Fruit fly (Drosophila melanogaster) whole organism, prepupa: ENCODE measurements around the gene dpp.

Experiments
- Blimp-1 ChIP-seq: fragments of 200-800 bp; sonication (Bioruptor generic); optimal IDR thresholded peaks from 3 replicates; lab custom pipeline; 2017; ENCODE audit warnings: missing biosample characterization, missing genetic modification characterization, mild to moderate bottlenecking, moderate library complexity, missing genetic modification reagents
- CG10669 ChIP-seq: fragments of 200-800 bp; sonication (Bioruptor generic); optimal IDR thresholded peaks from 3 replicates; lab custom pipeline; 2018; ENCODE audit warnings: missing biosample characterization, mild to moderate bottlenecking, missing genetic modification characterization, moderate library complexity
- CG16779 ChIP-seq: fragments of 200-800 bp; sonication (Bioruptor generic); optimal IDR thresholded peaks from 3 replicates; lab custom pipeline; 2017; ENCODE audit warnings: missing biosample characterization, mild to moderate bottlenecking, missing genetic modification characterization
- CG6792 ChIP-seq: fragments of 200-800 bp; sonication (Bioruptor generic); optimal IDR thresholded peaks from 3 replicates; lab custom pipeline; 2016; ENCODE audit warnings: missing biosample characterization, missing genetic modification characterization
- CG6808 ChIP-seq: fragments of 200-800 bp; sonication (Bioruptor generic); optimal IDR thresholded peaks from 3 replicates; lab custom pipeline; 2017; ENCODE audit warnings: missing biosample characterization, missing genetic modification characterization, mild to moderate bottlenecking, moderate library complexity, missing genetic modification reagents
- CG9139 ChIP-seq: fragments of 200-800 bp; sonication (Bioruptor generic); optimal IDR thresholded peaks from 3 replicates; lab custom pipeline; 2017; ENCODE audit warnings: missing biosample characterization, mild to moderate bottlenecking, missing genetic modification characterization
- Hr39 ChIP-seq: fragments of 200-800 bp; sonication (Bioruptor generic); optimal IDR thresholded peaks from 2 replicates; lab custom pipeline; 2016; ENCODE audit warnings: missing biosample characterization, missing genetic modification characterization
- Met ChIP-seq: fragments of 200-800 bp; sonication (Bioruptor generic); optimal IDR thresholded peaks from 3 replicates; lab custom pipeline; 2016; ENCODE audit warnings: missing biosample characterization, missing genetic modification characterization
- cyc ChIP-seq: fragments of 200-800 bp; sonication (Bioruptor generic); optimal IDR thresholded peaks from 3 replicates; lab custom pipeline; 2016; ENCODE audit warnings: missing biosample characterization, missing genetic modification characterization
- net ChIP-seq: fragments of 200-800 bp; sonication (Bioruptor generic); optimal IDR thresholded peaks from 3 replicates; lab custom pipeline; 2016; ENCODE audit warnings: missing biosample characterization, missing genetic modification characterization

- TF ChIP-seq cyc (GFP tag; lab: Kevin White, UChicago): no peak
- TF ChIP-seq Blimp-1: no peak
- no peak for TF ChIP-seq CG10669 (GFP tag; lab: Kevin White, UChicago)
- TF ChIP-seq CG16779: no peak
- no peak for TF ChIP-seq Hr39
- TF ChIP-seq Met (GFP tag; lab: Kevin White, UChicago): no peak
- TF ChIP-seq CG6792 (GFP tag; lab: Kevin White, UChicago): no peak
- TF ChIP-seq CG6808 (GFP tag; lab: Kevin White, UChicago): no peak
- no peak for TF ChIP-seq net (GFP tag; lab: Kevin White, UChicago)
- TF ChIP-seq CG9139 (GFP tag; lab: Kevin White, UChicago): no peak
Measured at dm6 chr2L:2398459-2398858, 29.7 kb upstream of the dpp start.
